Worm (Caenorhabditis elegans) whole organism, young adult: ENCODE measurements around the gene F49C5.9.
A peak's percentile ranks its signal among the peaks of the same experiment; 100 is the strongest.
"Not testable (repeated sequence)": the region's sequence is repeated elsewhere in the genome, so short reads cannot be mapped to it uniquely, and the experiment has no call there.

Source experiments
- B0035.1 ChIP-seq: sonication (generic microtip); optimal IDR thresholded peaks from 2 replicates; lab custom pipeline; 2016; ENCODE audit warnings: missing genetic modification characterization, mild to moderate bottlenecking, missing compliant biosample characterization, missing genotype, missing genetic modification reagents
- B0261.1 ChIP-seq: sonication (generic microtip); optimal IDR thresholded peaks from 2 replicates; lab custom pipeline; 2016; ENCODE audit warnings: mild to moderate bottlenecking, missing genetic modification characterization, moderate library complexity, missing compliant biosample characterization
- B0336.3 ChIP-seq: fragments of 200-800 bp; sonication (Bioruptor generic); IDR thresholded peaks from 2 replicates; pipeline ENCODE4 v1.3.6; 2022; ENCODE audit warnings: missing genetic modification characterization, missing compliant biosample characterization
- D2030.7 ChIP-seq: fragments of 200-800 bp; sonication (Bioruptor generic); IDR thresholded peaks from 2 replicates; pipeline ENCODE4 v1.3.6; 2022; ENCODE audit warnings: missing genetic modification reagents, missing genetic modification characterization, missing compliant biosample characterization
- F10E7.11 ChIP-seq: sonication (generic microtip); optimal IDR thresholded peaks from 2 replicates; lab custom pipeline; 2017; ENCODE audit warnings: mild to moderate bottlenecking, missing genetic modification characterization, moderate library complexity, missing compliant biosample characterization
- F49E8.2 ChIP-seq: sonication (generic microtip); optimal IDR thresholded peaks from 3 replicates; lab custom pipeline; 2017; ENCODE audit warnings: missing genetic modification characterization, mild to moderate bottlenecking, missing compliant biosample characterization, antibody characterized with exemption, moderate library complexity; ENCODE audit not compliant: insufficient read depth
- K12H6.12 ChIP-seq: fragments of 200-800 bp; sonication (Bioruptor generic); optimal IDR thresholded peaks from 2 replicates; lab custom pipeline; 2018; ENCODE audit warnings: mild to moderate bottlenecking, missing genetic modification characterization, missing compliant biosample characterization
- T07F8.4 ChIP-seq: sonication (generic microtip); optimal IDR thresholded peaks from 2 replicates; lab custom pipeline; 2016; ENCODE audit warnings: mild to moderate bottlenecking, missing genetic modification characterization, moderate library complexity, missing compliant biosample characterization
- T26A5.8 ChIP-seq: sonication (generic microtip); optimal IDR thresholded peaks from 2 replicates; lab custom pipeline; 2016; ENCODE audit warnings: missing genetic modification characterization, missing compliant biosample characterization
- Y56A3A.18 ChIP-seq: fragments of 200-800 bp; sonication (Bioruptor generic); IDR thresholded peaks from 2 replicates; pipeline ENCODE4 v1.3.6; 2022; ENCODE audit warnings: missing genetic modification reagents, missing genetic modification characterization, missing compliant biosample characterization
- Y67H2A.10 ChIP-seq: fragments of 200-800 bp; sonication (Bioruptor generic); conservative IDR thresholded peaks from 2 replicates; pipeline ENCODE4 v1.3.6; 2022; ENCODE audit warnings: missing genetic modification reagents, missing genetic modification characterization, missing compliant biosample characterization
- ama-1 ChIP-seq, 3 experiments: fragments of 150-350 bp in 1 of 3; sonication (generic microtip) in 2 of 3; optimal IDR thresholded peaks; 2 replicates each; lab custom pipeline; 2014 to 2018; ENCODE audit warnings: missing biosample characterization in 2 of 3, missing genetic modification characterization in 2 of 3, missing genetic modification reagents in 2 of 3
- atf-7 ChIP-seq: sonication (generic microtip); optimal IDR thresholded peaks from 2 replicates; lab custom pipeline; 2017; ENCODE audit warnings: mild to moderate bottlenecking, missing genetic modification characterization, missing compliant biosample characterization
- attf-3 ChIP-seq: fragments of 200-800 bp; sonication (Bioruptor generic); conservative IDR thresholded peaks from 2 replicates; pipeline ENCODE4 v1.3.6; 2022; ENCODE audit warnings: missing genetic modification reagents, missing genetic modification characterization, missing compliant biosample characterization
- attf-5 ChIP-seq: fragments of 200-800 bp; sonication (Bioruptor generic); optimal IDR thresholded peaks from 2 replicates; lab custom pipeline; 2018; ENCODE audit warnings: mild to moderate bottlenecking, missing genetic modification characterization, missing compliant biosample characterization
- attf-6 ChIP-seq: fragments of 200-800 bp; sonication (Bioruptor generic); IDR thresholded peaks from 2 replicates; pipeline ENCODE4 v1.3.6; 2022; ENCODE audit warnings: missing genetic modification reagents, missing genetic modification characterization, missing compliant biosample characterization
- cebp-2 ChIP-seq: fragments of 200-800 bp; sonication (Bioruptor generic); IDR thresholded peaks from 2 replicates; pipeline ENCODE4 v1.3.6; 2022; ENCODE audit warnings: missing genetic modification characterization, missing compliant biosample characterization
- ceh-100 ChIP-seq: fragments of 200-800 bp; sonication (Bioruptor generic); IDR thresholded peaks from 2 replicates; pipeline ENCODE4 v1.3.6; 2022; ENCODE audit warnings: missing genetic modification reagents, missing genetic modification characterization, missing compliant biosample characterization
- ceh-40 ChIP-seq: fragments of 200-800 bp; sonication (Bioruptor generic); IDR thresholded peaks from 2 replicates; pipeline ENCODE4 v1.3.6; 2022; ENCODE audit warnings: missing genetic modification characterization, missing compliant biosample characterization
- ceh-58 ChIP-seq: fragments of 200-800 bp; sonication (Bioruptor generic); IDR thresholded peaks from 2 replicates; pipeline ENCODE4 v1.3.6; 2022; ENCODE audit warnings: missing genetic modification characterization, missing compliant biosample characterization
- chd-7 ChIP-seq: sonication (generic microtip); optimal IDR thresholded peaks from 2 replicates; lab custom pipeline; 2016; ENCODE audit warnings: mild to moderate bottlenecking, missing genetic modification characterization, moderate library complexity, missing compliant biosample characterization
- die-1 ChIP-seq: sonication (generic microtip); optimal IDR thresholded peaks from 2 replicates; lab custom pipeline; 2016; ENCODE audit warnings: missing genotype, mild to moderate bottlenecking, missing genetic modification characterization, missing compliant biosample characterization
- dox-1 ChIP-seq: fragments of 200-800 bp; sonication (Bioruptor generic); IDR thresholded peaks from 2 replicates; pipeline ENCODE4 v1.3.6; 2022; ENCODE audit warnings: missing genetic modification reagents, missing genetic modification characterization, missing compliant biosample characterization
- dpff-1 ChIP-seq: sonication (generic microtip); optimal IDR thresholded peaks from 2 replicates; lab custom pipeline; 2017; ENCODE audit warnings: mild to moderate bottlenecking, missing genetic modification characterization, missing compliant biosample characterization
- ets-4 ChIP-seq: fragments of 200-800 bp; sonication (Bioruptor generic); optimal IDR thresholded peaks from 2 replicates; lab custom pipeline; 2018; ENCODE audit warnings: mild to moderate bottlenecking, missing genetic modification characterization, missing compliant biosample characterization
- hmg-1.2 ChIP-seq: fragments of 200-800 bp; sonication (Bioruptor generic); IDR thresholded peaks from 2 replicates; pipeline ENCODE4 v1.3.6; 2022; ENCODE audit warnings: missing genetic modification reagents, missing genetic modification characterization, missing compliant biosample characterization
- hrde-1 ChIP-seq: sonication (generic microtip); optimal IDR thresholded peaks from 2 replicates; lab custom pipeline; 2016; ENCODE audit warnings: missing genetic modification characterization, mild to moderate bottlenecking, missing compliant biosample characterization, moderate library complexity, missing genotype, missing genetic modification reagents, borderline replicate concordance
- hsf-1 ChIP-seq: fragments of 200-800 bp; sonication (Bioruptor generic); IDR thresholded peaks from 2 replicates; pipeline ENCODE4 v1.3.6; 2022; ENCODE audit warnings: missing genetic modification reagents, missing genetic modification characterization, missing compliant biosample characterization
- let-526 ChIP-seq: fragments of 200-800 bp; sonication (Bioruptor generic); IDR thresholded peaks from 2 replicates; pipeline ENCODE4 v1.3.6; 2022; ENCODE audit warnings: missing genetic modification reagents, missing genetic modification characterization, missing compliant biosample characterization
- let-607 ChIP-seq, 2 experiments: fragments of 200-800 bp in 1 of 2; sonication (Bioruptor generic) in 1 of 2; sonication (generic microtip) in 1 of 2; optimal IDR thresholded peaks; 2 replicates each; lab custom pipeline; 2016 to 2018; ENCODE audit warnings: mild to moderate bottlenecking in 2 of 2, missing compliant biosample characterization in 2 of 2, missing genetic modification characterization in 2 of 2, moderate library complexity in 2 of 2, missing genotype in 1 of 2
- lsy-27 ChIP-seq: sonication (generic microtip); optimal IDR thresholded peaks from 2 replicates; lab custom pipeline; 2017; ENCODE audit warnings: missing genetic modification characterization, mild to moderate bottlenecking, missing compliant biosample characterization, antibody characterized with exemption, missing genotype, borderline replicate concordance; ENCODE audit not compliant: insufficient read depth
- madf-6 ChIP-seq: fragments of 200-800 bp; sonication (Bioruptor generic); IDR thresholded peaks from 2 replicates; pipeline ENCODE4 v1.3.6; 2022; ENCODE audit warnings: missing genetic modification reagents, missing genetic modification characterization, missing compliant biosample characterization
- mel-28 ChIP-seq: sonication (generic microtip); optimal IDR thresholded peaks from 2 replicates; lab custom pipeline; 2016; ENCODE audit warnings: borderline replicate concordance, mild to moderate bottlenecking, missing genetic modification characterization, missing compliant biosample characterization
- mes-4 ChIP-seq: sonication (generic microtip); optimal IDR thresholded peaks from 2 replicates; lab custom pipeline; 2016; ENCODE audit warnings: missing genotype, missing genetic modification characterization, missing compliant biosample characterization
- mxl-1 ChIP-seq: sonication (generic microtip); optimal IDR thresholded peaks from 2 replicates; lab custom pipeline; 2016; ENCODE audit warnings: missing genetic modification characterization, missing compliant biosample characterization
- nhr-80 ChIP-seq: sonication (generic microtip); optimal IDR thresholded peaks from 2 replicates; lab custom pipeline; 2016; ENCODE audit warnings: missing genetic modification characterization, missing compliant biosample characterization
- pbrm-1 ChIP-seq: fragments of 200-800 bp; sonication (Bioruptor generic); IDR thresholded peaks from 2 replicates; pipeline ENCODE4 v1.3.6; 2022; ENCODE audit warnings: missing genetic modification reagents, missing genetic modification characterization, missing compliant biosample characterization
- rec-8 ChIP-seq, 2 experiments: sonication (generic microtip); optimal IDR thresholded peaks; 2 replicates each; lab custom pipeline; 2016; ENCODE audit warnings: mild to moderate bottlenecking in 2 of 2, missing genetic modification characterization in 2 of 2, missing genetic modification reagents in 2 of 2, missing genotype in 2 of 2, missing biosample characterization in 1 of 2, missing compliant biosample characterization in 1 of 2, moderate library complexity in 1 of 2
- rpc-1 ChIP-seq, 2 experiments: fragments of 150-350 bp in 1 of 2; sonication (generic microtip) in 1 of 2; optimal IDR thresholded peaks; 2 replicates each; lab custom pipeline; 2014 to 2018; ENCODE audit warnings: missing biosample characterization in 1 of 2, missing genetic modification characterization in 1 of 2, missing genetic modification reagents in 1 of 2, missing genotype in 1 of 2
- snpc-1.1 ChIP-seq: sonication (generic microtip); optimal IDR thresholded peaks from 2 replicates; lab custom pipeline; 2017; ENCODE audit warnings: missing genetic modification characterization, mild to moderate bottlenecking, missing compliant biosample characterization, antibody characterized with exemption, moderate library complexity, missing genotype, missing genetic modification reagents; ENCODE audit not compliant: insufficient read depth
- snpc-4 ChIP-seq, 5 experiments: fragments of 150-350 bp in 1 of 5; sonication (generic microtip) in 4 of 5; optimal IDR thresholded peaks; 2 replicates each; lab custom pipeline; 2014 to 2018; ENCODE audit warnings: missing genetic modification characterization in 5 of 5, missing biosample characterization in 3 of 5, antibody characterized with exemption in 2 of 5, mild to moderate bottlenecking in 2 of 5, missing compliant biosample characterization in 2 of 5, missing genotype in 2 of 5, moderate library complexity in 2 of 5, missing genetic modification reagents in 1 of 5
- tbp1 ChIP-seq: fragments of 200-800 bp; sonication (Bioruptor generic); optimal IDR thresholded peaks from 2 replicates; lab custom pipeline; 2018; ENCODE audit warnings: mild to moderate bottlenecking, missing genetic modification characterization, missing compliant biosample characterization
- xnd-1 ChIP-seq: sonication (generic microtip); optimal IDR thresholded peaks from 2 replicates; lab custom pipeline; 2016; ENCODE audit warnings: missing genotype, missing genetic modification reagents, missing genetic modification characterization, missing compliant biosample characterization
- zfh-2 ChIP-seq: fragments of 200-800 bp; sonication (Bioruptor generic); conservative IDR thresholded peaks from 2 replicates; pipeline ENCODE4 v1.3.6; 2022; ENCODE audit warnings: missing genetic modification reagents, missing genetic modification characterization, missing compliant biosample characterization
- ztf-28 ChIP-seq: fragments of 200-800 bp; sonication (Bioruptor generic); IDR thresholded peaks from 2 replicates; pipeline ENCODE4 v1.3.6; 2022; ENCODE audit warnings: missing genetic modification reagents, missing genetic modification characterization, missing compliant biosample characterization

Gene F49C5.9

DNA sequence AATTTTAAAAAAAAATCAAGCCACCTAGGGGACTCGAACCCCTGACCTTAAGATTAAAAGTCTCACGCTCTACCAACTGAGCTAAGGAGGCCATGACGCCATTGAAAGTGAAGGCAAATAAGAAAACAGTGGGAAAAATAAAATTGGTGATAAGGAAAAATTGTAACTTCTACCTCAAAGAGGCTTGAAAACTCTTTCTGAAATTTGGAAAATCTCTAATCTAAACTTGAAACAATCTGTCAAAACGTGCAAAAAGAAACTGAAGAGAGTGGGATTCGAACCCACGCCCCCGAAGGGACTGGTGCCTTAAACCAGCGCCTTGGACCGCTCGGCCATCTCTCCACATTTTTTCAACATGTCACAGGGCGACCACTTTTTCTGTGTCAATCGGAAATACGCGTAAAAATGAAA, 2.8 kb downstream of the F49C5.9 start (continued):
- TF ChIP-seq Y56A3A.18 (0 out of 2 replicates have a peak, but pooled peaks have one; percentile 81), ceh-40 (0 out of 2 replicates have a peak, but pooled peaks have one; percentile 40), hmg-1.2 (GFP tag; lab: Robert Waterston, UW) (peak; percentile 62; the same call in 1 of the 2 replicates), attf-6 (GFP tag; lab: Robert Waterston, UW) (0 out of 2 replicates have a peak, but pooled peaks have one; percentile 54), rec-8 (tag; optimal IDR thresholded peaks at IDR 0.05; lab: Kevin White, UChicago) (peak; percentile 3 to 62), F49E8.2 (peak; percentile 61), chd-7 (tag; lab: Kevin White, UChicago) (peak; percentile 77), atf-7 (tag; lab: Kevin White, UChicago) (peak; percentile 66), lsy-27 (tag; lab: Kevin White, UChicago) (peak; percentile 32), attf-3 (peak; percentile 57; the same call in 1 of the 2 replicates), let-607 (tag; optimal IDR thresholded peaks at IDR 0.05; lab: Kevin White, UChicago) (peak; percentile 32 to 38), mes-4 (tag; lab: Kevin White, UChicago) (peak; percentile 55), ceh-100 (GFP tag; lab: Robert Waterston, UW) (peak; percentile 56; the same call in 1 of the 2 replicates), attf-5 (GFP tag; lab: Kevin White, UChicago) (peak; percentile 48), snpc-4 (GFP tag; optimal IDR thresholded peaks at IDR 0.05; lab: Kevin White, UChicago) (peak; percentile 75), snpc-4 (tag; optimal IDR thresholded peaks at IDR 0.05; lab: Kevin White, UChicago) (peak in 3 of 4 experiments; percentile 44 to 72 (median 70)), nhr-80 (tag; lab: Kevin White, UChicago) (peak; percentile 52), mxl-1 (tag; lab: Kevin White, UChicago) (peak; percentile 65), dox-1 (GFP tag; lab: Robert Waterston, UW) (peak; percentile 80), madf-6 (GFP tag; lab: Robert Waterston, UW) (peak; percentile 63), hsf-1 (GFP tag; lab: Robert Waterston, UW) (0 out of 2 replicates have a peak, but pooled peaks have one; percentile 14), T26A5.8 (peak; percentile 30), mel-28 (tag; lab: Kevin White, UChicago) (peak; percentile 3), T07F8.4 (tag; lab: Kevin White, UChicago) (peak; percentile 69), B0336.3 (GFP tag; lab: Robert Waterston, UW) (peak; percentile 73), ztf-28 (GFP tag; lab: Robert Waterston, UW) (0 out of 2 replicates have a peak, but pooled peaks have one; percentile 42), D2030.7 (peak; percentile 80), hrde-1 (peak; percentile 64), ama-1 (GFP tag; optimal IDR thresholded peaks at IDR 0.05; lab: Kevin White, UChicago) (peak; percentile 48 to 59), let-526 (GFP tag; lab: Robert Waterston, UW) (0 out of 2 replicates have a peak, but pooled peaks have one; percentile 59), Y67H2A.10 (0 out of 2 replicates have a peak, but pooled peaks have one; percentile 10), snpc-1.1 (tag; lab: Kevin White, UChicago) (peak; percentile 76), xnd-1 (tag; lab: Kevin White, UChicago) (peak; percentile 3), die-1 (tag; lab: Kevin White, UChicago) (peak; percentile 84), tbp1 (GFP tag; lab: Kevin White, UChicago) (peak; percentile 91), zfh-2 (GFP tag; lab: Robert Waterston, UW) (0 out of 2 replicates have a peak, but pooled peaks have one; percentile 9)
- TF ChIP-seq ama-1 (optimal IDR thresholded peaks at IDR 0.05; lab: Kevin White, UChicago): not testable (repeated sequence)

DNA sequence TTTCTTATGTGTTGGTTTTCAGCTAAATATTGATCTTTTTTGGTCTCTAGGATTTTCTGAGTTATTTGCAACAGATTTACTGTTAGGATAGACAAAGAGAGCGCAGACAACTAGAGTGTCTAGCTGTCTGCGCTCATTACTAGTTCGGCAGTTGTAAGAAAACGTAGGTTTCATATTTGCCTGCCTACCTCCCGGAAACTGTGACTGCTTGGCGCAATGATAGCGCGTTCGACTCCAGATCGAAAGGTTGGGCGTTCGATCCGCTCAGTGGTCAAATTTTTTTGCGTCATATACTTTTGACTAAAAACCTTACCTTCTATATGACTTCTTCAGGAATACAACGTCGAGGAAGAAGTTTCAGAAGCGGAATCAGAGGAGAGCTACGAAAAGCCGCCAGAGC, 5.0 kb downstream of the F49C5.9 start:
- no peak for TF ChIP-seq cebp-2 (GFP tag; lab: Robert Waterston, UW)
- no peak for TF ChIP-seq dpff-1 (tag; lab: Kevin White, UChicago)
- TF ChIP-seq F10E7.11 (tag; lab: Kevin White, UChicago): no peak
- no peak for TF ChIP-seq K12H6.12
- peak; percentile 46 for TF ChIP-seq rpc-1 (optimal IDR thresholded peaks at IDR 0.05; lab: Kevin White, UChicago)
- TF ChIP-seq rpc-1 (tag; optimal IDR thresholded peaks at IDR 0.05; lab: Kevin White, UChicago): peak; percentile 69
- TF ChIP-seq ets-4 (GFP tag; lab: Kevin White, UChicago): no peak
- TF ChIP-seq tbp1 (GFP tag; lab: Kevin White, UChicago): peak; percentile 80
- no peak for TF ChIP-seq B0035.1 (tag; lab: Kevin White, UChicago)
- TF ChIP-seq pbrm-1: no peak
- TF ChIP-seq ceh-58 (GFP tag; lab: Robert Waterston, UW): no peak
- no peak for TF ChIP-seq hsf-1 (GFP tag; lab: Robert Waterston, UW)
- peak; percentile 57 for TF ChIP-seq B0261.1 (tag; lab: Kevin White, UChicago)
